Worm (Caenorhabditis elegans): ENCODE results near the gene Y8A9A.2.
"Not testable (repeated sequence)": the region's sequence is repeated elsewhere in the genome, so short reads cannot be mapped to it uniquely, and the experiment has no call there.

ce11 chrII:3816251-3816849 lies 20.9 kb downstream of the Y8A9A.2 start, which contains the start of gene fbxa-24:
- not testable (repeated sequence) for TF ChIP-seq unc-39 (tag; optimal IDR thresholded peaks at IDR 0.05); nhr-10 (tag; optimal IDR thresholded peaks at IDR 0.05); nhr-11 (tag; optimal IDR thresholded peaks at IDR 0.05); unc-62 (GFP tag; optimal IDR thresholded peaks at IDR 0.05); zag-1 (tag; optimal IDR thresholded peaks at IDR 0.05); aly-2 (tag; optimal IDR thresholded peaks at IDR 0.05); dmd-4 (tag; optimal IDR thresholded peaks at IDR 0.05); lin-39 (tag; optimal IDR thresholded peaks at IDR 0.05); snpc-4 (tag; optimal IDR thresholded peaks at IDR 0.05)

Data from whole organism, L2 larva.